Worm (Caenorhabditis elegans): ENCODE measurements around the gene C18H7.1.
A peak's percentile ranks its signal among the peaks of the same experiment; 100 is the strongest.

DNA sequence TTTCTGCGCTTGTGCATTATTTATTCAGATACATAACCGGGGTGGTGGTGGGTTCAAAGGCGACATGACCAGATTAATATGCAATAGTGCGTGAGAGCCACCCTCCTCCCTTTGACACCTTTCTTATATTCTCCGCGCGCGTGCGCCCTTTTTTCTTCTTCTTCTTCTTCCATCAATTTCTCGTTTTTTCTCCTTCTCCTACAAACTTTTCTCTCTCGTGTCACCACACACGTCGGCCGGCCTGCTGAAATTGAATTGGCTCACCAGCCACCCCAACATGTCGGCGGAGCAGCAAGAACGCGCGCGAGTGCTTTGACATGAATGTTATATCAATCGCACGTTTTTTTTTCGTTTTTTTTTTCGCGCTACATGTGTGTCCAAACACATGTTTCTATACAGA lies 44.2 kb downstream of the C18H7.1 start:
- no peak for TF ChIP-seq efl-1 (optimal IDR thresholded peaks at IDR 0.05)
- TF ChIP-seq efl-1 (GFP tag; optimal IDR thresholded peaks at IDR 0.05 in 1 of 2), result no peak
- no peak for TF ChIP-seq snpc-4 (tag; optimal IDR thresholded peaks at IDR 0.05)
- TF ChIP-seq nhr-77 (tag; optimal IDR thresholded peaks at IDR 0.05), result no peak
- no peak for TF ChIP-seq nhr-237 (tag; optimal IDR thresholded peaks at IDR 0.05)
- TF ChIP-seq egl-13 (tag; optimal IDR thresholded peaks at IDR 0.05), result peak; percentile 0
- TF ChIP-seq lin-13 (GFP tag; optimal IDR thresholded peaks at IDR 0.05), result no peak
- TF ChIP-seq nhr-12 (tag; optimal IDR thresholded peaks at IDR 0.05), result no peak
- no peak for TF ChIP-seq zag-1 (tag; optimal IDR thresholded peaks at IDR 0.05)
- TF ChIP-seq ceh-82 (tag; optimal IDR thresholded peaks at IDR 0.05), result peak in 1 of 3 experiments; percentile 42
- TF ChIP-seq egl-27 (tag; optimal IDR thresholded peaks at IDR 0.05), result no peak
- no peak for TF ChIP-seq elt-3 (tag; optimal IDR thresholded peaks at IDR 0.05)
- peak in 1 of 2 experiments; percentile 32 for TF ChIP-seq lsy-2 (tag; optimal IDR thresholded peaks at IDR 0.05)
- no peak for TF ChIP-seq lin-39 (tag; optimal IDR thresholded peaks at IDR 0.05)
- no peak for TF ChIP-seq vab-15 (tag; optimal IDR thresholded peaks at IDR 0.05)
